Worm (Caenorhabditis elegans): Measurements from ENCODE around the gene perm-5.

- TF ChIP-seq W03F9.2 (tag; optimal IDR thresholded peaks at IDR 0.05): no peak
- no peak for TF ChIP-seq him-1 (tag; optimal IDR thresholded peaks at IDR 0.05)
These were observed 12.7 kb downstream of the perm-5 start, which contains the start of gene C55C3.8 for ce11 chrIV:5690386-5691080.
